Fruit fly (Drosophila melanogaster): Measurements from ENCODE around the gene CG15537.

DNA sequence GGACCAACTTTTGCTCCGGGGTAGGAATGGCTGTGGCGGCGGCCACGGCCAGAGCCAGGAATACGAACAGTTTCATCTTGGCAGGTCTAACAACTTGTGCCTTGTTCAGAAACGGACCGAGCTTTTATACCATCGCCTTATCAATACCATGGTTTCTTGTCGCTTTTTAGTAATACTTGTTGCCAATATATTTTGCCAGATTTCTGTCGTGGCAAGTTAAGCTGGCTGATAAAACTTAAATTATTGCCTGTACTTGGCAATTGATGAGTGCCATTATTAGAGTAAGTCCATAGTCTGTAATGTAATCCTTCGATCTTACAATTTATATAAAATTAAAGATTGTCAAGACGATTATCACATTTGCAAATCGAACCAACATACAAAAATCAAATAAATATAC is 44.4 kb upstream of the CG15537 start, which contains the start of gene Jon99Fii:
- TF ChIP-seq pad (GFP tag; optimal IDR thresholded peaks at IDR 0.05) (no peak), kay (GFP tag; ENCODE audit: borderline replicate concordance) (no peak), CG12768 (GFP tag; optimal IDR thresholded peaks at IDR 0.05) (no peak), bab1 (GFP tag; optimal IDR thresholded peaks at IDR 0.05) (no peak), Clk (GFP tag; optimal IDR thresholded peaks at IDR 0.05) (no peak), ovo (GFP tag; optimal IDR thresholded peaks at IDR 0.05) (no peak), CG14711 (tag; optimal IDR thresholded peaks at IDR 0.05) (no peak), CG33017 (tag; optimal IDR thresholded peaks at IDR 0.05) (no peak), CG11617 (GFP tag; optimal IDR thresholded peaks at IDR 0.05) (no peak), CG7101 (tag; optimal IDR thresholded peaks at IDR 0.05) (no peak), Mnt (GFP tag; optimal IDR thresholded peaks at IDR 0.05) (no peak), cnc (optimal IDR thresholded peaks at IDR 0.05) (no peak), Hr96 (GFP tag; optimal IDR thresholded peaks at IDR 0.05) (no peak), toe (GFP tag; optimal IDR thresholded peaks at IDR 0.05) (no peak)

Measured in whole organism, adult.